Worm (Caenorhabditis elegans) whole organism, young adult: ENCODE results near the gene ceh-22.

Experiments used
- B0035.1 ChIP-seq: sonication (generic microtip); optimal IDR thresholded peaks from 2 replicates; lab custom pipeline; 2016; ENCODE audit warnings: missing genetic modification characterization, mild to moderate bottlenecking, missing compliant biosample characterization, missing genotype, missing genetic modification reagents
- C06A6.2 ChIP-seq: fragments of 200-800 bp; sonication (Bioruptor generic); conservative IDR thresholded peaks from 2 replicates; pipeline ENCODE4 v1.3.6; 2022; ENCODE audit warnings: missing genetic modification characterization, missing compliant biosample characterization
- F57A8.1 ChIP-seq: fragments of 200-800 bp; sonication (Bioruptor generic); optimal IDR thresholded peaks from 2 replicates; lab custom pipeline; 2018; ENCODE audit warnings: mild to moderate bottlenecking, missing genetic modification characterization, moderate library complexity, missing compliant biosample characterization
- K12H6.12 ChIP-seq: fragments of 200-800 bp; sonication (Bioruptor generic); optimal IDR thresholded peaks from 2 replicates; lab custom pipeline; 2018; ENCODE audit warnings: mild to moderate bottlenecking, missing genetic modification characterization, missing compliant biosample characterization
- ama-1 ChIP-seq, 3 experiments: fragments of 150-350 bp in 1 of 3; sonication (generic microtip) in 2 of 3; optimal IDR thresholded peaks; 2 replicates each; lab custom pipeline; 2014 to 2018; ENCODE audit warnings: missing biosample characterization in 2 of 3, missing genetic modification characterization in 2 of 3, missing genetic modification reagents in 2 of 3
- dpl-1 ChIP-seq: fragments of 150-350 bp; optimal IDR thresholded peaks from 2 replicates; lab custom pipeline; 2014; ENCODE audit warnings: missing biosample characterization, missing genetic modification reagents, missing genetic modification characterization
- nfya-1 ChIP-seq: sonication (generic microtip); optimal IDR thresholded peaks from 2 replicates; lab custom pipeline; 2017; ENCODE audit warnings: antibody characterized with exemption, missing compliant biosample characterization, missing genetic modification characterization, borderline replicate concordance; ENCODE audit not compliant: insufficient read depth
- nhr-90 ChIP-seq: sonication (generic microtip); optimal IDR thresholded peaks from 2 replicates; lab custom pipeline; 2016; ENCODE audit warnings: missing genotype, mild to moderate bottlenecking, missing genetic modification characterization, missing compliant biosample characterization
- sea-2 ChIP-seq: fragments of 200-800 bp; sonication (Bioruptor generic); IDR thresholded peaks from 2 replicates; pipeline ENCODE4 v1.3.6; 2022; ENCODE audit warnings: missing genetic modification characterization, missing compliant biosample characterization
- snpc-4 ChIP-seq, 5 experiments: fragments of 150-350 bp in 1 of 5; sonication (generic microtip) in 4 of 5; optimal IDR thresholded peaks; 2 replicates each; lab custom pipeline; 2014 to 2018; ENCODE audit warnings: missing genetic modification characterization in 5 of 5, missing biosample characterization in 3 of 5, antibody characterized with exemption in 2 of 5, mild to moderate bottlenecking in 2 of 5, missing compliant biosample characterization in 2 of 5, missing genotype in 2 of 5, moderate library complexity in 2 of 5, missing genetic modification reagents in 1 of 5
- tbp1 ChIP-seq: fragments of 200-800 bp; sonication (Bioruptor generic); optimal IDR thresholded peaks from 2 replicates; lab custom pipeline; 2018; ENCODE audit warnings: mild to moderate bottlenecking, missing genetic modification characterization, missing compliant biosample characterization
- unc-62 ChIP-seq: fragments of 150-350 bp; optimal IDR thresholded peaks from 2 replicates; lab custom pipeline; 2014; ENCODE audit warnings: missing biosample characterization, missing genetic modification reagents, missing genetic modification characterization
- ztf-3 ChIP-seq: fragments of 200-800 bp; sonication (Bioruptor generic); optimal IDR thresholded peaks from 2 replicates; lab custom pipeline; 2018; ENCODE audit warnings: mild to moderate bottlenecking, missing genetic modification characterization, missing compliant biosample characterization

DNA sequence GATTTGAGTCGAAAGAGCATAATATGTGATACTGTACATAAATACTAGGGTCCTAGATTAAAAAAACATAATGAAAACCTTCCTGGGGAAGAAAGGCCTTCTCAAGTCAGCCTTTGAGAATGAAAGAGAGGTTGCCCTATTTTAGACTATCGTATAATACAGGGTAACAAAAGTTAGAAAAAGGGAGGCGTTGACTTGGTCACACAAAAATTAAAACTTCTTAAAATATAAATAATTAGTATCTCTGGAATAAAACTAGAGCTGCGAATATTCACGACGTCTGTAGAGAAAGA, 40.8 kb downstream of the ceh-22 start:
- TF ChIP-seq K12H6.12, result no peak
- TF ChIP-seq unc-62, result no peak
- TF ChIP-seq ama-1 (optimal IDR thresholded peaks at IDR 0.05; lab: Kevin White, UChicago), result no peak
- peak in 1 of 2 experiments; percentile 5 for TF ChIP-seq ama-1 (GFP tag; optimal IDR thresholded peaks at IDR 0.05; lab: Kevin White, UChicago)
- TF ChIP-seq ztf-3, result no peak
- TF ChIP-seq C06A6.2 (GFP tag; lab: Robert Waterston, UW), result no peak
- TF ChIP-seq nfya-1 (tag; lab: Kevin White, UChicago), result no peak
- TF ChIP-seq F57A8.1, result no peak
- no peak for TF ChIP-seq sea-2
- TF ChIP-seq tbp1 (GFP tag; lab: Kevin White, UChicago), result no peak
- no peak for TF ChIP-seq dpl-1 (GFP tag; lab: Kevin White, UChicago)
- TF ChIP-seq snpc-4 (GFP tag; optimal IDR thresholded peaks at IDR 0.05; lab: Kevin White, UChicago), result no peak
- no peak for TF ChIP-seq snpc-4 (tag; optimal IDR thresholded peaks at IDR 0.05; lab: Kevin White, UChicago)
- TF ChIP-seq nhr-90, result no peak
- TF ChIP-seq B0035.1 (tag; lab: Kevin White, UChicago), result no peak
